Fruit fly (Drosophila melanogaster) whole organism, wandering third instar larva: Measurements from ENCODE around the gene CG34247.

Experiments used
- Abd-B ChIP-seq: fragments of >200 bp; optimal IDR thresholded peaks from 2 replicates; lab custom pipeline; 2017; ENCODE audit warnings: missing biosample characterization, missing genetic modification characterization
- CrebA ChIP-seq: fragments of 200-800 bp; sonication (Bioruptor generic); optimal IDR thresholded peaks from 2 replicates; lab custom pipeline; 2016; ENCODE audit warnings: missing biosample characterization, mild to moderate bottlenecking, missing genetic modification characterization, borderline replicate concordance
- Dif ChIP-seq: fragments of 200-275, 200-300 bp; sonication (Bioruptor generic); optimal IDR thresholded peaks from 2 replicates; lab custom pipeline; 2018; ENCODE audit warnings: missing biosample characterization, missing genetic modification characterization; ENCODE audit not compliant: partially characterized antibody
- Myc ChIP-seq: fragments of >200 bp; optimal IDR thresholded peaks from 2 replicates; lab custom pipeline; 2017
- Vsx2 ChIP-seq: fragments of 200-300, 225-300 bp; sonication (Bioruptor generic); optimal IDR thresholded peaks from 2 replicates; lab custom pipeline; 2018; ENCODE audit warnings: missing biosample characterization, missing genetic modification characterization; ENCODE audit not compliant: partially characterized antibody
- dsf ChIP-seq: sonication (Bioruptor generic); optimal IDR thresholded peaks from 2 replicates; lab custom pipeline; 2016; ENCODE audit warnings: missing biosample characterization, missing genetic modification characterization, borderline replicate concordance
- ey ChIP-seq: fragments of 200-800 bp; sonication (Bioruptor generic); optimal IDR thresholded peaks from 2 replicates; lab custom pipeline; 2016; ENCODE audit warnings: missing biosample characterization, missing genetic modification characterization
- h ChIP-seq: fragments of 200-800 bp; sonication (Bioruptor generic); optimal IDR thresholded peaks from 3 replicates; lab custom pipeline; 2016; ENCODE audit warnings: missing biosample characterization, mild to moderate bottlenecking, missing genetic modification characterization
- jim ChIP-seq: fragments of 175-275, 200-325 bp; sonication (Bioruptor generic); optimal IDR thresholded peaks from 2 replicates; lab custom pipeline; 2016; ENCODE audit warnings: missing biosample characterization, mild to moderate bottlenecking, missing genetic modification characterization
- sage ChIP-seq: fragments of 200-800 bp; sonication (Bioruptor generic); optimal IDR thresholded peaks from 2 replicates; lab custom pipeline; 2016; ENCODE audit warnings: missing biosample characterization, mild to moderate bottlenecking, missing genetic modification characterization
- tai ChIP-seq: sonication (Bioruptor generic); optimal IDR thresholded peaks from 2 replicates; lab custom pipeline; 2016; ENCODE audit warnings: missing biosample characterization, missing genetic modification characterization
- usp ChIP-seq: fragments of >200 bp; optimal IDR thresholded peaks from 2 replicates; lab custom pipeline; 2017; ENCODE audit warnings: missing biosample characterization, missing genetic modification characterization
- woc ChIP-seq: sonication (Bioruptor generic); optimal IDR thresholded peaks from 2 replicates; lab custom pipeline; 2016; ENCODE audit warnings: missing biosample characterization, mild to moderate bottlenecking, missing genetic modification characterization

- no peak for TF ChIP-seq tai (GFP tag; lab: Kevin White, UChicago)
- TF ChIP-seq woc (GFP tag; lab: Kevin White, UChicago) = no peak
- TF ChIP-seq h (GFP tag; lab: Kevin White, UChicago) = no peak
- TF ChIP-seq Vsx2 = no peak
- TF ChIP-seq dsf (GFP tag; lab: Kevin White, UChicago) = no peak
- no peak for TF ChIP-seq Myc
- TF ChIP-seq CrebA (GFP tag; lab: Kevin White, UChicago) = no peak
- no peak for TF ChIP-seq usp (GFP tag; lab: Kevin White, UChicago)
- TF ChIP-seq Dif (GFP tag; lab: Kevin White, UChicago) = no peak
- TF ChIP-seq sage (GFP tag; lab: Kevin White, UChicago) = no peak
- no peak for TF ChIP-seq jim (GFP tag; lab: Kevin White, UChicago)
- no peak for TF ChIP-seq ey (GFP tag; lab: Kevin White, UChicago)
- no peak for TF ChIP-seq Abd-B (GFP tag; lab: Kevin White, UChicago)
Observed at dm6 chr3L:16279171-16279570, 17.8 kb upstream of the CG34247 start, which contains the start of gene CG13050.
